Worm (Caenorhabditis elegans): ENCODE results near the gene F26C11.1.

DNA sequence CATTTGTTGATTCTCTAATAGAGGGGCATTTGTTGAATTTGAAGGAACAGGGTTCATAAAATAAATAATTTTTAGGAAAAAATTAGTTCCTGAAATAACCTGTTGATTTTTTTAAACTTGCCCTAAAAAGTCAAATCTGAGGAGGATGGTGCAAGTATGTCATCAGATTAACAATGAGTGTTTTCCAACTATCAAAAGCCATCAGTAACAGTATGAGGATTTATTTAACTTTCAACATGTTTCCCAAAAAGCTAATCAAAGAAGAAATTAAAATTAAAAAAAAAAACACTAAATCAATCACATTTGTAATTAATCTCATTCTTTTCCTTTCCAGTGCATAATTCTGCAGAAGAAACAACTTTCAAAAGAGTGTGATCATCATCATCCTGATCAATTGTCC is 35.0 kb upstream of the F26C11.1 start, which contains the start of gene chil-5:
- no peak for TF ChIP-seq elt-2 (tag; optimal IDR thresholded peaks at IDR 0.05)
- TF ChIP-seq pha-2 (tag; optimal IDR thresholded peaks at IDR 0.05) = no peak

Data from whole organism, late embryonic.